Fruit fly (Drosophila melanogaster) whole organism, embryonic: ENCODE data around the gene RpL28.

Experiments
- B-H2 ChIP-seq: fragments of 200-800 bp; sonication (Bioruptor generic); optimal IDR thresholded peaks from 2 replicates; lab custom pipeline; 2018; ENCODE audit warnings: missing biosample characterization, mild to moderate bottlenecking, missing genetic modification characterization
- BtbVII ChIP-seq: fragments of 200-800 bp; sonication (Bioruptor generic); optimal IDR thresholded peaks from 3 replicates; lab custom pipeline; 2017; ENCODE audit warnings: missing biosample characterization, mild to moderate bottlenecking, missing genetic modification characterization
- CG1024 ChIP-seq: fragments of 200-800 bp; sonication (Bioruptor generic); IDR thresholded peaks from 2 replicates; pipeline ENCODE4 v1.3.6; 2022; ENCODE audit warnings: missing biosample characterization, missing genetic modification characterization
- CG10267 ChIP-seq: fragments of 200-800 bp; sonication (Bioruptor generic); optimal IDR thresholded peaks from 2 replicates; lab custom pipeline; 2018; ENCODE audit warnings: missing biosample characterization, mild to moderate bottlenecking, missing genetic modification characterization, moderate library complexity
- CG10462 ChIP-seq: fragments of 200-800 bp; sonication (Bioruptor generic); optimal IDR thresholded peaks from 2 replicates; lab custom pipeline; 2016; ENCODE audit warnings: missing biosample characterization, missing genetic modification characterization
- CG11504 ChIP-seq: fragments of 200-800 bp; sonication (Bioruptor generic); optimal IDR thresholded peaks from 3 replicates; lab custom pipeline; 2019; ENCODE audit warnings: missing biosample characterization, mild to moderate bottlenecking, missing genetic modification characterization, moderate library complexity
- CG1233 ChIP-seq: fragments of 200-800 bp; sonication (Bioruptor generic); optimal IDR thresholded peaks from 4 replicates; lab custom pipeline; 2018; ENCODE audit warnings: missing biosample characterization, mild to moderate bottlenecking, missing genetic modification characterization
- CG13424 ChIP-seq: fragments of 200-800 bp; sonication (Bioruptor generic); optimal IDR thresholded peaks from 2 replicates; lab custom pipeline; 2019; ENCODE audit warnings: missing biosample characterization, mild to moderate bottlenecking, missing genetic modification characterization, moderate library complexity
- CG16863 ChIP-seq: fragments of 200-800 bp; sonication (Bioruptor generic); optimal IDR thresholded peaks from 3 replicates; lab custom pipeline; 2016; ENCODE audit warnings: missing biosample characterization, missing genetic modification characterization
- CG17186 ChIP-seq: fragments of 200-800 bp; sonication (Bioruptor generic); optimal IDR thresholded peaks from 3 replicates; lab custom pipeline; 2017; ENCODE audit warnings: missing biosample characterization, missing genetic modification reagents, missing genetic modification characterization
- CG18764 ChIP-seq: fragments of 200-800 bp; sonication (Bioruptor generic); optimal IDR thresholded peaks from 3 replicates; lab custom pipeline; 2016; ENCODE audit warnings: missing biosample characterization, missing genetic modification characterization
- CG2678 ChIP-seq: fragments of 200-800 bp; sonication (Bioruptor generic); optimal IDR thresholded peaks from 3 replicates; lab custom pipeline; 2019; ENCODE audit warnings: missing biosample characterization, mild to moderate bottlenecking, missing genetic modification characterization, moderate library complexity
- CG2889 ChIP-seq: fragments of 200-800 bp; sonication (Bioruptor generic); IDR thresholded peaks from 3 replicates; pipeline ENCODE4 v1.3.6; 2022; ENCODE audit warnings: missing biosample characterization, missing genetic modification characterization
- CG32767 ChIP-seq: fragments of 200-800 bp; sonication (Bioruptor generic); IDR thresholded peaks from 2 replicates; pipeline ENCODE4 v1.3.6; 2022; ENCODE audit warnings: missing biosample characterization, missing genetic modification characterization
- CG4854 ChIP-seq: fragments of 200-800 bp; sonication (Bioruptor generic); optimal IDR thresholded peaks from 2 replicates; lab custom pipeline; 2016; ENCODE audit warnings: missing biosample characterization, missing genetic modification characterization, inconsistent platforms
- CG5180 ChIP-seq: fragments of 200-800 bp; sonication (Bioruptor generic); optimal IDR thresholded peaks from 3 replicates; lab custom pipeline; 2017; ENCODE audit warnings: missing biosample characterization, missing genetic modification characterization, mild to moderate bottlenecking, moderate library complexity, missing genetic modification reagents
- CG6175 ChIP-seq: fragments of 200-800 bp; sonication (Bioruptor generic); IDR thresholded peaks from 3 replicates; pipeline ENCODE4 v1.3.6; 2022; ENCODE audit warnings: missing biosample characterization, missing genetic modification characterization
- CG8290 ChIP-seq, 3 experiments: fragments of 200-800 bp; sonication (Bioruptor generic); optimal IDR thresholded peaks; 2 replicates each; lab custom pipeline; 2016 to 2019; ENCODE audit warnings: missing biosample characterization in 3 of 3, missing genetic modification characterization in 3 of 3, mild to moderate bottlenecking in 2 of 3, moderate library complexity in 1 of 3
- CG9932 ChIP-seq: fragments of 200-800 bp; sonication (Bioruptor generic); IDR thresholded peaks from 2 replicates; pipeline ENCODE4 v1.3.6; 2022; ENCODE audit warnings: missing biosample characterization, missing genetic modification characterization
- D ChIP-seq, 2 experiments: fragments of 200-800 bp in 1 of 2; fragments of >200 bp in 1 of 2; sonication (Bioruptor generic) in 1 of 2; optimal IDR thresholded peaks; 2 replicates in 1 of 2; 3 replicates in 1 of 2; lab custom pipeline; 2017; ENCODE audit warnings: mild to moderate bottlenecking in 1 of 2, missing biosample characterization in 1 of 2, missing genetic modification characterization in 1 of 2, missing genetic modification reagents in 1 of 2
- D19B ChIP-seq: fragments of 200-800 bp; sonication (Bioruptor generic); optimal IDR thresholded peaks from 2 replicates; lab custom pipeline; 2017; ENCODE audit warnings: missing biosample characterization, mild to moderate bottlenecking, missing genetic modification characterization
- Dad ChIP-seq: fragments of 200-800 bp; sonication (Bioruptor generic); optimal IDR thresholded peaks from 3 replicates; lab custom pipeline; 2016; ENCODE audit warnings: missing biosample characterization, missing genetic modification characterization
- Dbx ChIP-seq: fragments of 200-800 bp; sonication (Bioruptor generic); IDR thresholded peaks from 3 replicates; pipeline ENCODE4 v1.3.6; 2022; ENCODE audit warnings: missing biosample characterization, missing genetic modification characterization
- Doc3 ChIP-seq: fragments of 200-800 bp; sonication (Bioruptor generic); IDR thresholded peaks from 3 replicates; pipeline ENCODE4 v1.3.6; 2022; ENCODE audit warnings: missing biosample characterization, missing genetic modification characterization; ENCODE audit not compliant: partially characterized antibody
- Elba2 ChIP-seq: fragments of 200-800 bp; sonication (Bioruptor generic); optimal IDR thresholded peaks from 3 replicates; lab custom pipeline; 2016; ENCODE audit warnings: missing biosample characterization, missing genetic modification characterization
- Ets97D ChIP-seq: fragments of 200-800 bp; sonication (Bioruptor generic); optimal IDR thresholded peaks from 3 replicates; lab custom pipeline; 2016; ENCODE audit warnings: missing biosample characterization, missing genetic modification characterization
- Mrtf ChIP-seq: fragments of 200-800 bp; sonication (Bioruptor generic); IDR thresholded peaks from 3 replicates; pipeline ENCODE4 v1.3.6; 2022; ENCODE audit warnings: missing biosample characterization, missing genetic modification characterization
- Myb ChIP-seq: fragments of 200-800 bp; sonication (Bioruptor generic); optimal IDR thresholded peaks from 2 replicates; lab custom pipeline; 2016; ENCODE audit warnings: missing biosample characterization, missing genetic modification characterization
- Taf1 ChIP-seq: fragments of 200-800 bp; sonication (Bioruptor generic); IDR thresholded peaks from 2 replicates; pipeline ENCODE4 v1.3.6; 2022; ENCODE audit warnings: missing biosample characterization, missing genetic modification characterization
- Xrp1 ChIP-seq: fragments of 200-800 bp; sonication (Bioruptor generic); IDR thresholded peaks from 2 replicates; pipeline ENCODE4 v1.3.6; 2022; ENCODE audit warnings: missing biosample characterization, missing genetic modification characterization
- ase ChIP-seq: fragments of 200-800 bp; sonication (Bioruptor generic); IDR thresholded peaks from 3 replicates; pipeline ENCODE4 v1.3.6; 2022; ENCODE audit warnings: missing biosample characterization, missing genetic modification characterization
- bbx ChIP-seq: fragments of 200-800 bp; sonication (Bioruptor generic); IDR thresholded peaks from 2 replicates; pipeline ENCODE4 v1.3.6; 2022; ENCODE audit warnings: missing biosample characterization, missing genetic modification characterization; ENCODE audit not compliant: partially characterized antibody
- btn ChIP-seq: fragments of 200-800 bp; sonication (Bioruptor generic); optimal IDR thresholded peaks from 2 replicates; lab custom pipeline; 2016; ENCODE audit warnings: missing biosample characterization, missing genetic modification characterization
- chif ChIP-seq, 2 experiments: fragments of 200-800 bp; sonication (Bioruptor generic); optimal IDR thresholded peaks; 3 replicates each; lab custom pipeline; 2016; ENCODE audit warnings: missing biosample characterization in 2 of 2, missing genetic modification characterization in 2 of 2
- chn ChIP-seq: fragments of 200-800 bp; sonication (Bioruptor generic); optimal IDR thresholded peaks from 2 replicates; lab custom pipeline; 2016; ENCODE audit warnings: missing biosample characterization, missing genetic modification characterization
- dpn ChIP-seq, 2 experiments: fragments of 200-800 bp; sonication (Bioruptor generic); optimal IDR thresholded peaks; 3 replicates each; lab custom pipeline; 2016; ENCODE audit warnings: missing biosample characterization in 2 of 2, missing genetic modification characterization in 2 of 2
- esg ChIP-seq: fragments of 200-800 bp; sonication (Bioruptor generic); conservative IDR thresholded peaks from 2 replicates; pipeline ENCODE4 v1.3.6; 2022; ENCODE audit warnings: missing biosample characterization, missing genetic modification characterization
- jigr1 ChIP-seq: fragments of 200-800 bp; sonication (Bioruptor generic); IDR thresholded peaks from 3 replicates; pipeline ENCODE4 v1.3.6; 2022; ENCODE audit warnings: missing biosample characterization, missing genetic modification characterization
- klu ChIP-seq: fragments of 200-800 bp; sonication (Bioruptor generic); IDR thresholded peaks from 2 replicates; pipeline ENCODE4 v1.3.6; 2022; ENCODE audit warnings: missing biosample characterization, missing genetic modification characterization
- nom ChIP-seq: fragments of 200-800 bp; sonication (Bioruptor generic); optimal IDR thresholded peaks from 2 replicates; lab custom pipeline; 2017; ENCODE audit warnings: missing biosample characterization, missing genetic modification characterization, mild to moderate bottlenecking, moderate library complexity, missing genetic modification reagents
- org-1 ChIP-seq: fragments of 200-800 bp; sonication (Bioruptor generic); optimal IDR thresholded peaks from 2 replicates; lab custom pipeline; 2017; ENCODE audit warnings: missing biosample characterization, missing genetic modification characterization
- otp ChIP-seq: fragments of 200-800 bp; sonication (Bioruptor generic); IDR thresholded peaks from 3 replicates; pipeline ENCODE4, ENCODE4 v1.3.6; 2022; ENCODE audit warnings: missing biosample characterization, missing genetic modification characterization
- shn ChIP-seq: fragments of 200-800 bp; sonication (Bioruptor generic); optimal IDR thresholded peaks from 3 replicates; lab custom pipeline; 2016; ENCODE audit warnings: missing biosample characterization, missing genetic modification characterization
- sim ChIP-seq: fragments of 200-800 bp; sonication (Bioruptor generic); IDR thresholded peaks from 2 replicates; pipeline ENCODE4 v1.3.6; 2022; ENCODE audit warnings: missing biosample characterization, missing genetic modification characterization
- tin ChIP-seq: fragments of 200-800 bp; sonication (Bioruptor generic); optimal IDR thresholded peaks from 3 replicates; lab custom pipeline; 2016; ENCODE audit warnings: missing biosample characterization, missing genetic modification characterization
- tx ChIP-seq: fragments of 200-800 bp; sonication (Bioruptor generic); optimal IDR thresholded peaks from 2 replicates; lab custom pipeline; 2016; ENCODE audit warnings: missing biosample characterization, missing genetic modification characterization
- yki ChIP-seq: fragments of >200 bp; optimal IDR thresholded peaks from 3 replicates; lab custom pipeline; 2018

The RpL28 gene

DNA sequence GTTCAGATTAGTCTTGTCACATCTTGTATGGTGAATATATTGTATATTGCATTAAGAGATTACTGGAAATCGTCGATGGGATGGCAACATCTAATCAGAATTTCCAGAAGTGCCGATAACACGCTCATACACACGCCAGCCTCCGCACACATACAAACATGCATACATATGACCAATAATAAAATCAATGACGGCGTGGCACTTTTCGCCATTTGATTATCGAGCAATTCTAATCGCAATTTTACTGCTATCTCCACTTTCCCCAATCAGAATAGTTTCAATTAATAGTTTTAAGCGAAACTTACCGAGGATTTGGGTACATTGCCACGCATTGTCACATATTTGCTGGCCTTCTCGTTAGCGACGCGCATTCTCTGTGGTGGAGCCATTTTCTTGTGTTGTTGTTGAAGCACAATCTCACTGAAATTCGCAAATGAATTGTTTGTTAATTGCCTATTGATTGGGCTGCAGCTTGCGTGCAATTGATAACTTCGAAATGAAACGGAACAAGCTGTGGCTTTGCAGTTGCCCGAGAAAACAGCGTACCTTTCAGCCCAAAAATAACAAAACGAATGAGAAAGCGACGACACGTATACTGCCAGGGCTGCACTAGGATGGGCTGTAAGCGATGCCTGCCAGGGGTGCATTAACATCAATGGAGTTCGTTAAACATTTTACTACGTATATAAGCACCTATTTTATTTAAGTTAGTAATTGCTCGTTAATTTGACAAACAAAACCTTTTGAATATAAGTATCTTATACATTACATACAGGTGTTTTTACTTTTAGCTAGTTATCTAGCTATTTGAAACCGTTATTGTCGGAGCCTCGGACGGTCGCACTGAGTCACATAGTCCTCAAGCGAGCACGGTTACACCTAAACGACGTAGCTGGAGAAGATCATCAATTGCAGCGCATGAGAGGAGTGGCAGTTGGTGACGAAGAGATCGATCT is 24.0 kb downstream of the RpL28 start, which contains the start of the genes CG32276 and gry (continued):
- TF ChIP-seq CG10267 (tag; lab: Kevin White, UChicago) (peak; percentile 82), Xrp1 (GFP tag; lab: Robert Waterston, UW) (peak; percentile 72; the same call in 1 of the 2 replicates), klu (GFP tag; lab: Robert Waterston, UW) (peak; percentile 46; the same call in 1 of the 2 replicates), CG32767 (GFP tag; lab: Robert Waterston, UW) (peak; percentile 64), chif (GFP tag; optimal IDR thresholded peaks at IDR 0.05; lab: Kevin White, UChicago) (peak; percentile 54 to 71), Dbx (GFP tag; lab: Robert Waterston, UW) (peak; percentile 69; the same call in 1 of the 3 replicates), esg (GFP tag; lab: Robert Waterston, UW) (peak; percentile 65), CG10462 (GFP tag; lab: Kevin White, UChicago) (peak; percentile 66), CG16863 (GFP tag; lab: Kevin White, UChicago) (peak; percentile 79), otp (GFP tag; lab: Robert Waterston, UW) (peak; percentile 54; the same call in 1 of the 3 replicates), CG5180 (GFP tag; lab: Kevin White, UChicago) (no peak), CG17186 (GFP tag; lab: Kevin White, UChicago) (peak; percentile 81), CG4854 (GFP tag; lab: Kevin White, UChicago) (no peak), CG6175 (0 out of 3 replicates have a peak, but pooled peaks have one; percentile 12), Mrtf (GFP tag; lab: Robert Waterston, UW) (no peak), Taf1 (GFP tag; lab: Robert Waterston, UW) (peak; percentile 49; the same call in 1 of the 2 replicates), CG9932 (peak; percentile 88), chn (GFP tag; lab: Kevin White, UChicago) (peak; percentile 77), CG2889 (GFP tag; lab: Robert Waterston, UW) (0 out of 3 replicates have a peak, but pooled peaks have one; percentile 46), Ets97D (GFP tag; lab: Kevin White, UChicago) (peak; percentile 90), CG11504 (tag; lab: Kevin White, UChicago) (no peak), CG8290 (GFP tag; optimal IDR thresholded peaks at IDR 0.05; lab: Kevin White, UChicago) (no peak), CG8290 (tag; optimal IDR thresholded peaks at IDR 0.05; lab: Kevin White, UChicago) (peak in 1 of 2 experiments; percentile 15), Myb (GFP tag; lab: Kevin White, UChicago) (peak; percentile 77), shn (peak; percentile 65), B-H2 (peak; percentile 83), nom (GFP tag; lab: Kevin White, UChicago) (peak; percentile 84), jigr1 (GFP tag; lab: Robert Waterston, UW) (no peak), Doc3 (GFP tag; lab: Robert Waterston, UW) (no peak), sim (no peak), D (optimal IDR thresholded peaks at IDR 0.05; lab: Kevin White, UChicago) (peak; percentile 27), D (GFP tag; optimal IDR thresholded peaks at IDR 0.05; lab: Kevin White, UChicago) (peak; percentile 48), ase (GFP tag; lab: Robert Waterston, UW) (peak; percentile 58; the same call in 1 of the 3 replicates), D19B (GFP tag; lab: Kevin White, UChicago) (no peak), bbx (GFP tag; lab: Robert Waterston, UW) (no peak), Elba2 (GFP tag; lab: Kevin White, UChicago) (peak; percentile 64), CG2678 (tag; lab: Kevin White, UChicago) (no peak), CG1024 (peak; percentile 46; the same call in 1 of the 2 replicates), Dad (peak; percentile 68), CG13424 (tag; lab: Kevin White, UChicago) (peak; percentile 84), tin (peak; percentile 85), BtbVII (GFP tag; lab: Kevin White, UChicago) (peak; percentile 35), org-1 (GFP tag; lab: Kevin White, UChicago) (peak; percentile 30), CG18764 (GFP tag; lab: Kevin White, UChicago) (peak; percentile 74), CG1233 (GFP tag; lab: Kevin White, UChicago) (peak; percentile 67), btn (GFP tag; lab: Kevin White, UChicago) (peak; percentile 58), dpn (GFP tag; optimal IDR thresholded peaks at IDR 0.05; lab: Kevin White, UChicago) (peak; percentile 76 to 81), tx (GFP tag; lab: Kevin White, UChicago) (peak; percentile 67), yki (lab: Kevin White, UChicago) (no peak)
